Worm (Caenorhabditis elegans): ENCODE data around the gene tag-307.

tag-307 gene

ce11 chrIII:7877090-7877489 lies 20.0 kb upstream of the tag-307 start:
- no peak for TF ChIP-seq fkh-10 (GFP tag; optimal IDR thresholded peaks at IDR 0.05)
- no peak for TF ChIP-seq lin-39 (tag; optimal IDR thresholded peaks at IDR 0.05)
- TF ChIP-seq ZK546.5 (tag; optimal IDR thresholded peaks at IDR 0.05): no peak
- no peak for TF ChIP-seq fos-1 (tag; optimal IDR thresholded peaks at IDR 0.05)
- TF ChIP-seq nhr-23 (tag; optimal IDR thresholded peaks at IDR 0.05): no peak
- TF ChIP-seq daf-12 (tag; optimal IDR thresholded peaks at IDR 0.05): no peak
- no peak for TF ChIP-seq egl-5 (tag; optimal IDR thresholded peaks at IDR 0.05)

- TF ChIP-seq R02D3.7 (tag; optimal IDR thresholded peaks at IDR 0.05) (no peak), nhr-77 (tag; optimal IDR thresholded peaks at IDR 0.05) (no peak), skn-1 (tag; optimal IDR thresholded peaks at IDR 0.05) (no peak), lin-39 (tag; optimal IDR thresholded peaks at IDR 0.05) (no peak), pha-4 (tag; optimal IDR thresholded peaks at IDR 0.05) (no peak), lsy-12 (tag; optimal IDR thresholded peaks at IDR 0.05) (no peak), egl-27 (tag; optimal IDR thresholded peaks at IDR 0.05) (no peak), pqm-1 (tag; optimal IDR thresholded peaks at IDR 0.05) (no peak)
Measured at ce11 chrIII:7873481-7873880, 16.4 kb upstream of the tag-307 start, which contains the start of gene tyr-1. tyr-1 (plus strand) TSS chrIII:7873781.

ce11 chrIII:7872776-7873175 lies 15.7 kb upstream of the tag-307 start:
- no peak for TF ChIP-seq egl-5 (tag; optimal IDR thresholded peaks at IDR 0.05)
- TF ChIP-seq nhr-67 (tag; optimal IDR thresholded peaks at IDR 0.05): no peak
- no peak for TF ChIP-seq ceh-82 (tag; optimal IDR thresholded peaks at IDR 0.05)
- TF ChIP-seq nfya-1 (tag; optimal IDR thresholded peaks at IDR 0.05; ENCODE audit: insufficient read depth): no peak
- TF ChIP-seq pqm-1 (tag; optimal IDR thresholded peaks at IDR 0.05): no peak
- TF ChIP-seq ceh-16 (tag; optimal IDR thresholded peaks at IDR 0.05): no peak
- no peak for TF ChIP-seq fkh-10 (GFP tag; optimal IDR thresholded peaks at IDR 0.05)
- TF ChIP-seq R02D3.7 (tag; optimal IDR thresholded peaks at IDR 0.05): no peak
- TF ChIP-seq ZK546.5 (tag; optimal IDR thresholded peaks at IDR 0.05): no peak
- TF ChIP-seq nhr-12 (tag; optimal IDR thresholded peaks at IDR 0.05): no peak
- TF ChIP-seq lin-15B (tag; optimal IDR thresholded peaks at IDR 0.05): no peak
- no peak for TF ChIP-seq ama-1 (optimal IDR thresholded peaks at IDR 0.05)
- no peak for TF ChIP-seq nhr-28 (tag; optimal IDR thresholded peaks at IDR 0.05)
- TF ChIP-seq egl-27 (tag; optimal IDR thresholded peaks at IDR 0.05): no peak
- no peak for TF ChIP-seq ceh-9 (tag; optimal IDR thresholded peaks at IDR 0.05)
- no peak for TF ChIP-seq hmg-11 (tag; optimal IDR thresholded peaks at IDR 0.05)
- TF ChIP-seq fos-1 (tag; optimal IDR thresholded peaks at IDR 0.05): no peak

- TF ChIP-seq lin-15B (tag; optimal IDR thresholded peaks at IDR 0.05): no peak
- no peak for TF ChIP-seq nhr-43 (tag; optimal IDR thresholded peaks at IDR 0.05; ENCODE audit: poor library complexity, severe bottlenecking)
- no peak for TF ChIP-seq ztf-11 (tag; optimal IDR thresholded peaks at IDR 0.05)
- no peak for TF ChIP-seq sea-2 (GFP tag; optimal IDR thresholded peaks at IDR 0.05)
- no peak for TF ChIP-seq fkh-2 (tag; optimal IDR thresholded peaks at IDR 0.05)
- no peak for TF ChIP-seq tbx-2 (tag; optimal IDR thresholded peaks at IDR 0.05)
Measured at ce11 chrIII:7866189-7866588, 9.1 kb upstream of the tag-307 start, which contains the start of gene cup-4. cup-4 (plus strand) TSS chrIII:7866489.

- TF ChIP-seq pqm-1 (tag; optimal IDR thresholded peaks at IDR 0.05): peak; percentile 37
- no peak for TF ChIP-seq tbx-2 (tag; optimal IDR thresholded peaks at IDR 0.05)
- TF ChIP-seq elt-2 (tag; optimal IDR thresholded peaks at IDR 0.05): peak; percentile 57
- TF ChIP-seq unc-62 (GFP tag; optimal IDR thresholded peaks at IDR 0.05): no peak
Measured at ce11 chrIII:7865238-7865761, 8.3 kb upstream of the tag-307 start, which contains the start of gene slc-17.3. slc-17.3 (minus strand) TSS chrIII:7865288.

ce11 chrIII:7861535-7862120 lies 4.6 kb upstream of the tag-307 start, which contains the start of gene snr-5:
snr-5 (plus strand) TSS chrIII:7862070.
- TF ChIP-seq nfya-1 (tag; optimal IDR thresholded peaks at IDR 0.05; ENCODE audit: insufficient read depth) (peak; percentile 40), fkh-2 (tag; optimal IDR thresholded peaks at IDR 0.05) (no peak), hmg-11 (tag; optimal IDR thresholded peaks at IDR 0.05) (peak; percentile 31), nhr-67 (tag; optimal IDR thresholded peaks at IDR 0.05) (no peak)
